Fruit fly (Drosophila melanogaster): ENCODE measurements around the gene PlexA.

- no peak for TF ChIP-seq fru (GFP tag; optimal IDR thresholded peaks at IDR 0.05)
- TF ChIP-seq lola (GFP tag; optimal IDR thresholded peaks at IDR 0.05): no peak
Observed at dm6 chr4:959921-960536, 66.9 kb downstream of the PlexA start.

Data from whole organism, wandering third instar larva.